Worm (Caenorhabditis elegans) whole organism, L2 larva: ENCODE results near the gene hmit-1.3.
A peak's percentile ranks its signal among the peaks of the same experiment; 100 is the strongest.

Experiments
- C34F6.9 ChIP-seq: fragments of 150-350 bp; optimal IDR thresholded peaks from 2 replicates; lab custom pipeline; 2014; ENCODE audit warnings: missing biosample characterization, missing genetic modification characterization
- F13H6.1 ChIP-seq: sonication (generic microtip); optimal IDR thresholded peaks from 2 replicates; lab custom pipeline; 2016; ENCODE audit warnings: missing genetic modification characterization, missing compliant biosample characterization
- R02D3.7 ChIP-seq: fragments of 150-350 bp; optimal IDR thresholded peaks from 2 replicates; lab custom pipeline; 2014; ENCODE audit warnings: missing biosample characterization, missing genetic modification characterization
- ZK546.5 ChIP-seq: sonication (generic microtip); optimal IDR thresholded peaks from 2 replicates; lab custom pipeline; 2017; ENCODE audit warnings: missing biosample characterization, missing genetic modification characterization
- alr-1 ChIP-seq: fragments of 150-350 bp; optimal IDR thresholded peaks from 2 replicates; lab custom pipeline; 2014; ENCODE audit warnings: missing biosample characterization, missing genetic modification characterization
- aly-2 ChIP-seq: fragments of 150-350 bp; optimal IDR thresholded peaks from 2 replicates; lab custom pipeline; 2014; ENCODE audit warnings: missing biosample characterization, missing genetic modification characterization
- ama-1 ChIP-seq: fragments of 150-350 bp; optimal IDR thresholded peaks from 2 replicates; lab custom pipeline; 2018; ENCODE audit warnings: inconsistent platforms
- blmp-1 ChIP-seq: sonication (generic microtip); optimal IDR thresholded peaks from 2 replicates; lab custom pipeline; 2017; ENCODE audit warnings: missing genetic modification characterization, mild to moderate bottlenecking, missing compliant biosample characterization, antibody characterized with exemption, moderate library complexity; ENCODE audit not compliant: insufficient read depth
- ceh-16 ChIP-seq: fragments of 150-350 bp; optimal IDR thresholded peaks from 2 replicates; lab custom pipeline; 2014; ENCODE audit warnings: missing biosample characterization, missing genetic modification characterization
- ceh-82 ChIP-seq: fragments of 150-350 bp; optimal IDR thresholded peaks from 2 replicates; lab custom pipeline; 2014; ENCODE audit warnings: missing biosample characterization, missing genetic modification characterization
- crh-2 ChIP-seq: sonication (generic microtip); optimal IDR thresholded peaks from 2 replicates; lab custom pipeline; 2017; ENCODE audit warnings: missing biosample characterization, missing genetic modification characterization
- egl-27 ChIP-seq: sonication (generic microtip); optimal IDR thresholded peaks from 3 replicates; lab custom pipeline; 2017; ENCODE audit warnings: missing biosample characterization, missing genetic modification reagents, missing genetic modification characterization
- elt-1 ChIP-seq: fragments of 150-350 bp; optimal IDR thresholded peaks from 2 replicates; lab custom pipeline; 2014; ENCODE audit warnings: missing biosample characterization, missing genetic modification characterization
- elt-3 ChIP-seq: sonication (generic microtip); optimal IDR thresholded peaks from 2 replicates; lab custom pipeline; 2017; ENCODE audit warnings: missing biosample characterization, missing genetic modification characterization
- fos-1 ChIP-seq: fragments of 150-350 bp; optimal IDR thresholded peaks from 2 replicates; lab custom pipeline; 2014; ENCODE audit warnings: missing biosample characterization, missing genetic modification characterization
- gmeb-1 ChIP-seq: fragments of 150-350 bp; optimal IDR thresholded peaks from 2 replicates; lab custom pipeline; 2014; ENCODE audit warnings: missing biosample characterization, missing genetic modification characterization
- lin-11 ChIP-seq: fragments of 150-350 bp; sonication (generic microtip); optimal IDR thresholded peaks from 2 replicates; lab custom pipeline; 2014; ENCODE audit warnings: missing biosample characterization, missing genetic modification characterization, inconsistent platforms, mixed read lengths
- lin-13 ChIP-seq: fragments of 150-350 bp; optimal IDR thresholded peaks from 2 replicates; lab custom pipeline; 2014; ENCODE audit warnings: missing biosample characterization, missing genetic modification reagents, missing genetic modification characterization
- lsy-2 ChIP-seq, 2 experiments: fragments of 150-350 bp in 1 of 2; sonication (generic microtip) in 1 of 2; optimal IDR thresholded peaks; 2 replicates each; lab custom pipeline; 2014 to 2017; ENCODE audit warnings: missing biosample characterization in 2 of 2, missing genetic modification characterization in 2 of 2
- mab-5 ChIP-seq: fragments of 150-350 bp; optimal IDR thresholded peaks from 2 replicates; lab custom pipeline; 2014; ENCODE audit warnings: missing biosample characterization, missing genetic modification characterization
- mbf-1 ChIP-seq: sonication (generic microtip); optimal IDR thresholded peaks from 2 replicates; lab custom pipeline; 2017; ENCODE audit warnings: missing biosample characterization, missing genetic modification characterization
- nhr-11 ChIP-seq: fragments of 150-350 bp; optimal IDR thresholded peaks from 2 replicates; lab custom pipeline; 2014; ENCODE audit warnings: missing biosample characterization, missing genetic modification characterization
- nhr-12 ChIP-seq: fragments of 150-350 bp; optimal IDR thresholded peaks from 2 replicates; lab custom pipeline; 2014; ENCODE audit warnings: missing biosample characterization, missing genetic modification characterization
- nhr-129 ChIP-seq: fragments of 150-350 bp; optimal IDR thresholded peaks from 2 replicates; lab custom pipeline; 2014; ENCODE audit warnings: missing biosample characterization, missing genetic modification characterization
- nhr-21 ChIP-seq: fragments of 150-350 bp; optimal IDR thresholded peaks from 2 replicates; lab custom pipeline; 2014; ENCODE audit warnings: missing biosample characterization, missing genetic modification characterization
- nhr-237 ChIP-seq: fragments of 150-350 bp; optimal IDR thresholded peaks from 2 replicates; lab custom pipeline; 2014; ENCODE audit warnings: missing biosample characterization, missing genetic modification characterization
- nhr-25 ChIP-seq: fragments of 150-350 bp; sonication (generic microtip); optimal IDR thresholded peaks from 3 replicates; lab custom pipeline; 2014; ENCODE audit warnings: missing biosample characterization, missing genetic modification characterization
- nhr-6 ChIP-seq: fragments of 150-350 bp; optimal IDR thresholded peaks from 2 replicates; lab custom pipeline; 2014; ENCODE audit warnings: missing biosample characterization, missing genetic modification characterization
- nhr-77 ChIP-seq: fragments of 150-350 bp; optimal IDR thresholded peaks from 2 replicates; lab custom pipeline; 2014; ENCODE audit warnings: missing biosample characterization, missing genetic modification characterization
- peb-1 ChIP-seq: fragments of 150-350 bp; optimal IDR thresholded peaks from 2 replicates; lab custom pipeline; 2014; ENCODE audit warnings: missing biosample characterization, missing genetic modification characterization
- sem-4 ChIP-seq: fragments of 150-350 bp; optimal IDR thresholded peaks from 2 replicates; lab custom pipeline; 2014; ENCODE audit warnings: missing biosample characterization, missing genetic modification reagents, missing genetic modification characterization
- skn-1 ChIP-seq: sonication (generic microtip); optimal IDR thresholded peaks from 2 replicates; lab custom pipeline; 2017; ENCODE audit warnings: missing biosample characterization, missing genetic modification characterization
- sma-9 ChIP-seq, 2 experiments: fragments of 150-350 bp in 1 of 2; sonication (generic microtip) in 1 of 2; optimal IDR thresholded peaks; 2 replicates each; lab custom pipeline; 2014 to 2016; ENCODE audit warnings: missing genetic modification characterization in 2 of 2, mild to moderate bottlenecking in 1 of 2, missing biosample characterization in 1 of 2, missing compliant biosample characterization in 1 of 2, missing genetic modification reagents in 1 of 2, moderate library complexity in 1 of 2
- snpc-4 ChIP-seq: fragments of 150-350 bp; optimal IDR thresholded peaks from 2 replicates; lab custom pipeline; 2014; ENCODE audit warnings: missing biosample characterization, missing genetic modification characterization
- unc-39 ChIP-seq: fragments of 150-350 bp; optimal IDR thresholded peaks from 2 replicates; lab custom pipeline; 2014; ENCODE audit warnings: missing biosample characterization, missing genetic modification characterization
- unc-55 ChIP-seq: fragments of 150-350 bp; sonication (generic microtip); optimal IDR thresholded peaks from 3 replicates; lab custom pipeline; 2014; ENCODE audit warnings: missing biosample characterization, missing genetic modification reagents, missing genetic modification characterization
- unc-62 ChIP-seq: fragments of 150-350 bp; optimal IDR thresholded peaks from 2 replicates; lab custom pipeline; 2014; ENCODE audit warnings: missing biosample characterization, missing genetic modification reagents, missing genetic modification characterization
- zag-1 ChIP-seq: fragments of 150-350 bp; optimal IDR thresholded peaks from 2 replicates; lab custom pipeline; 2014; ENCODE audit warnings: missing biosample characterization, missing genetic modification characterization
- ztf-1 ChIP-seq: fragments of 200-800 bp; sonication (Bioruptor generic); conservative IDR thresholded peaks from 2 replicates; pipeline ENCODE4 v1.3.6; 2022; ENCODE audit warnings: missing genetic modification characterization, missing compliant biosample characterization
- ztf-4 ChIP-seq: fragments of 150-350 bp; optimal IDR thresholded peaks from 2 replicates; lab custom pipeline; 2014; ENCODE audit warnings: missing biosample characterization, missing genetic modification characterization

Gene hmit-1.3

ce11 chrIII:3542105-3542504 is 22.7 kb upstream of the hmit-1.3 start:
- TF ChIP-seq nhr-21 (tag; lab: Kevin White, UChicago), result no peak
- no peak for TF ChIP-seq unc-62 (GFP tag; lab: Kevin White, UChicago)
- no peak for TF ChIP-seq elt-3 (tag; lab: Kevin White, UChicago)
- no peak for TF ChIP-seq nhr-237 (tag; lab: Kevin White, UChicago)
- no peak for TF ChIP-seq gmeb-1 (tag; lab: Kevin White, UChicago)
- no peak for TF ChIP-seq nhr-11 (tag; lab: Kevin White, UChicago)
- no peak for TF ChIP-seq egl-27
- TF ChIP-seq ZK546.5 (tag; lab: Kevin White, UChicago), result no peak
- no peak for TF ChIP-seq nhr-6
- no peak for TF ChIP-seq ama-1 (lab: Kevin White, UChicago)
- TF ChIP-seq ceh-82 (tag; lab: Kevin White, UChicago), result no peak
- TF ChIP-seq sem-4, result peak; percentile 1
- peak; percentile 35 for TF ChIP-seq C34F6.9
- no peak for TF ChIP-seq alr-1 (tag; lab: Kevin White, UChicago)
- no peak for TF ChIP-seq blmp-1 (tag; lab: Kevin White, UChicago)
- no peak for TF ChIP-seq aly-2 (tag; lab: Kevin White, UChicago)
- no peak for TF ChIP-seq mab-5 (tag; lab: Kevin White, UChicago)
- TF ChIP-seq nhr-129 (tag; lab: Kevin White, UChicago), result peak; percentile 22
- TF ChIP-seq F13H6.1 (tag; lab: Kevin White, UChicago), result peak; percentile 19
- TF ChIP-seq lsy-2 (tag; optimal IDR thresholded peaks at IDR 0.05; lab: Kevin White, UChicago), result peak in 1 of 2 experiments; percentile 26
- no peak for TF ChIP-seq unc-39 (tag; lab: Kevin White, UChicago)
- TF ChIP-seq ztf-4 (tag; lab: Kevin White, UChicago), result no peak
- TF ChIP-seq elt-1 (tag; lab: Kevin White, UChicago), result no peak
- TF ChIP-seq R02D3.7 (tag; lab: Kevin White, UChicago), result no peak
- no peak for TF ChIP-seq skn-1 (tag; lab: Kevin White, UChicago)
- no peak for TF ChIP-seq snpc-4 (tag; lab: Kevin White, UChicago)
- TF ChIP-seq ceh-16 (tag; lab: Kevin White, UChicago), result no peak
- TF ChIP-seq zag-1 (tag; lab: Kevin White, UChicago), result peak; percentile 85
- TF ChIP-seq unc-55 (GFP tag; lab: Kevin White, UChicago), result peak; percentile 28
- no peak for TF ChIP-seq ztf-1 (GFP tag; lab: Robert Waterston, UW)
- no peak for TF ChIP-seq peb-1

DNA sequence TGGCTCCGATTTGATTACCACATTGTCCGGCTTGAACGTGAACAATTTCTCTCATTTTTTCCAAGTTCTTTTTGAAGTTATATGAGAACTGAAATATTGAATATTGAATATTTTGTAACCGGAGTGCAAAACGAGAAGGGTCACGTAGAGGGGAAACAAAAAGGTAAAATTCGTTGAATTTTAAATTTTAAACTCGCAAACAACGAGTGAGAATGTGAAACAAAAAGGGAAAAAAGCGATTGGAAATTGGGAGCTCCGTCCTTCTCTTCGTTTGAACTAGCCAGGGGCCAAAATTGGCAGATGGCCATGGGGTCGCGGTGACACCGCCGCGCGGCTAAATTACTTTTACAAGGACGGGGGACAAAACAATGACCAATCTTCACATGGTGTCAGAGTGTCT is 22.1 kb upstream of the hmit-1.3 start, which contains the start of gene ben-1:
Gene ben-1, minus strand, starts transcription at position 101 of the 400 bp plus-strand sequence.
- TF ChIP-seq unc-55 (GFP tag; lab: Kevin White, UChicago) (no peak), nhr-25 (no peak), nhr-77 (tag; lab: Kevin White, UChicago) (no peak), ceh-16 (tag; lab: Kevin White, UChicago) (no peak), R02D3.7 (tag; lab: Kevin White, UChicago) (no peak), alr-1 (tag; lab: Kevin White, UChicago) (no peak), elt-1 (tag; lab: Kevin White, UChicago) (no peak), skn-1 (tag; lab: Kevin White, UChicago) (no peak), crh-2 (no peak), lin-13 (GFP tag; lab: Kevin White, UChicago) (no peak), C34F6.9 (no peak), mbf-1 (no peak), snpc-4 (tag; lab: Kevin White, UChicago) (no peak)
- TF ChIP-seq, all 48 proteins: peak for 0

DNA sequence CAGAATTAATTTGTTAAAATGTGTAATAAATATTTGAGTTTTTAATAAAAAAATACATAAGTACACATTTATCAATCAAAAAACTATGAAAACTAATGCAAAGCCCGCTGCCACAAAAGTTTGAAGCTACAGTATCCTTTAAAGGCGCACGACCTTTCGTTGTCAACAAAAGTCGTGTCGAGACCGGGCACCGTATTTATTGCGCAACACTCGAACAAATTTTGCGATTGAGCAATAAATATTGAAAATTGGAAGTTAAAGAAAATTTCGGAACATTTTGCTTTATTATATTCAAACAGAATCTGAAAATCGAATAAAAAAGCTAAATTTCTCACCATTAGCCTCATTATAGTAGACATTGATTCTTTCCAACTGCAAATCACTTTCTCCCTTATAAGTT is 21.7 kb upstream of the hmit-1.3 start:
- no peak for TF ChIP-seq ceh-82 (tag; lab: Kevin White, UChicago)
- no peak for TF ChIP-seq nhr-12 (tag; lab: Kevin White, UChicago)
- TF ChIP-seq lin-11, result no peak
- no peak for TF ChIP-seq sma-9 (GFP tag; optimal IDR thresholded peaks at IDR 0.05; lab: Kevin White, UChicago)
- TF ChIP-seq sma-9 (tag; optimal IDR thresholded peaks at IDR 0.05; lab: Kevin White, UChicago), result no peak
- TF ChIP-seq nhr-237 (tag; lab: Kevin White, UChicago), result no peak
- no peak for TF ChIP-seq R02D3.7 (tag; lab: Kevin White, UChicago)
- no peak for TF ChIP-seq lin-13 (GFP tag; lab: Kevin White, UChicago)
- no peak for TF ChIP-seq unc-62 (GFP tag; lab: Kevin White, UChicago)
- TF ChIP-seq mbf-1, result no peak
- TF ChIP-seq nhr-21 (tag; lab: Kevin White, UChicago), result no peak
- no peak for TF ChIP-seq crh-2
- no peak for TF ChIP-seq peb-1
- no peak for TF ChIP-seq unc-39 (tag; lab: Kevin White, UChicago)
- no peak for TF ChIP-seq fos-1
- TF ChIP-seq nhr-77 (tag; lab: Kevin White, UChicago), result no peak
- TF ChIP-seq zag-1 (tag; lab: Kevin White, UChicago), result no peak
- TF ChIP-seq unc-55 (GFP tag; lab: Kevin White, UChicago), result no peak
- no peak for TF ChIP-seq elt-3 (tag; lab: Kevin White, UChicago)
- TF ChIP-seq, all 48 proteins: peak for 0
